Worm (Caenorhabditis elegans) whole organism, L4 larva: Measurements from ENCODE around the gene mlt-7.

Experiments
- R02D3.7 ChIP-seq: fragments of 150-350 bp; sonication (generic microtip); optimal IDR thresholded peaks from 3 replicates; lab custom pipeline; 2014; ENCODE audit warnings: missing biosample characterization, missing genetic modification characterization
- aha-1 ChIP-seq: fragments of 150-350 bp; peaks from one replicate; lab custom pipeline; 2014; ENCODE audit warnings: missing biosample characterization, missing genetic modification characterization
- ceh-82 ChIP-seq: sonication (generic microtip); optimal IDR thresholded peaks from 2 replicates; lab custom pipeline; 2017; ENCODE audit warnings: missing biosample characterization, missing genetic modification characterization
- dmd-8 ChIP-seq: fragments of 200-800 bp; sonication (Bioruptor generic); IDR thresholded peaks from 2 replicates; pipeline ENCODE4 v1.3.6; 2022; ENCODE audit warnings: missing genetic modification characterization, missing compliant biosample characterization
- fos-1 ChIP-seq: fragments of 150-350 bp; optimal IDR thresholded peaks from 2 replicates; lab custom pipeline; 2014; ENCODE audit warnings: missing biosample characterization, missing genetic modification characterization
- lin-39 ChIP-seq: fragments of 150-350 bp; optimal IDR thresholded peaks from 2 replicates; lab custom pipeline; 2014; ENCODE audit warnings: missing biosample characterization, missing genetic modification reagents, missing genetic modification characterization
- mes-2 ChIP-seq: sonication (generic microtip); optimal IDR thresholded peaks from 2 replicates; lab custom pipeline; 2016; ENCODE audit warnings: missing genotype, mild to moderate bottlenecking, missing genetic modification characterization, missing compliant biosample characterization; ENCODE audit not compliant: poor library complexity, severe bottlenecking
- nhr-11 ChIP-seq: fragments of 150-350 bp; optimal IDR thresholded peaks from 2 replicates; lab custom pipeline; 2014; ENCODE audit warnings: missing biosample characterization, missing genetic modification characterization
- nhr-237 ChIP-seq: sonication (generic microtip); optimal IDR thresholded peaks from 2 replicates; lab custom pipeline; 2017; ENCODE audit warnings: missing biosample characterization, missing genetic modification characterization
- zag-1 ChIP-seq: fragments of 150-350 bp; optimal IDR thresholded peaks from 2 replicates; lab custom pipeline; 2014; ENCODE audit warnings: missing biosample characterization, missing genetic modification characterization

DNA sequence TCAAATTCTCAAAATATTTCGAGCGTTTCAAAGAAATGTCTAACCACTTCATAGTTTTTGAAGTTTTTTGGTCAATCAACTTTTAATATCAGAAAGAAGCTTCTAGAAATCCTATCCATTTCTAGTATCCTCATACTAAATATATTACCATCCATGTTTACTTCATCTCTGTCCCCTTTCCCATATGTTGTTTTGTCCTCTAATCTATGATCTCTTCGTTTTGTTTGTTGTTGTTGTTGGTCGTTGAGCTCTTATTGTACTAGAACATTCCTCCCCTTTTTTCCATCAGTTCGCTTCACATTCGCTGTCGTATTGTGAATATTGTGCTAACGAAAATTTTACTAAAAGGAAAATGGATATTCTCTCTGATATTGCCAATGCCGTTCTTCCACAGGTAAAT is 24.5 kb downstream of the mlt-7 start, which contains the start of gene sod-5:
- TF ChIP-seq nhr-11 (tag; lab: Kevin White, UChicago) = no peak
- TF ChIP-seq lin-39 (tag; lab: Kevin White, UChicago) = no peak
- no peak for TF ChIP-seq fos-1 (tag; lab: Kevin White, UChicago)
- no peak for TF ChIP-seq zag-1 (tag; lab: Kevin White, UChicago)
- TF ChIP-seq mes-2 (tag; lab: Kevin White, UChicago) = no peak
- no peak for TF ChIP-seq aha-1 (tag; lab: Kevin White, UChicago)
- TF ChIP-seq nhr-237 (tag; lab: Kevin White, UChicago) = no peak
- no peak for TF ChIP-seq R02D3.7 (tag; lab: Kevin White, UChicago)
- no peak for TF ChIP-seq ceh-82
- TF ChIP-seq dmd-8 (GFP tag; lab: Robert Waterston, UW) = no peak
